Fruit fly (Drosophila melanogaster): ENCODE measurements around the gene shop.

The shop gene

dm6 chrX:18834399-18834798 is 14.0 kb downstream of the shop start (continued):
- TF ChIP-seq CG6791 (GFP tag; IDR thresholded peaks at IDR 0.05; ENCODE audit: partially characterized antibody) (no peak), Drgx (GFP tag; IDR thresholded peaks at IDR 0.05) (peak; percentile 49), Aef1 (GFP tag; IDR thresholded peaks at IDR 0.05) (no peak), CG3838 (GFP tag; optimal IDR thresholded peaks at IDR 0.05) (no peak), Dip2 (GFP tag; IDR thresholded peaks at IDR 0.05) (no peak), CG12299 (tag; optimal IDR thresholded peaks at IDR 0.05) (no peak), exex (tag; optimal IDR thresholded peaks at IDR 0.05) (no peak), bowl (GFP tag; IDR thresholded peaks at IDR 0.05) (no peak), CG14014 (GFP tag; IDR thresholded peaks at IDR 0.05) (0 out of 2 replicates have a peak, but pooled peaks have one; percentile 19), sna (GFP tag; IDR thresholded peaks at IDR 0.05; ENCODE audit: partially characterized antibody) (no peak), CG16863 (GFP tag; optimal IDR thresholded peaks at IDR 0.05) (no peak), phol (tag; optimal IDR thresholded peaks at IDR 0.05) (peak; percentile 17), sens (GFP tag) (peak; percentile 82), CG3065 (GFP tag; optimal IDR thresholded peaks at IDR 0.05) (no peak), CG15011 (GFP tag; optimal IDR thresholded peaks at IDR 0.05) (no peak), Chrac-16 (GFP tag; optimal IDR thresholded peaks at IDR 0.05) (no peak), CG3163 (GFP tag; optimal IDR thresholded peaks at IDR 0.05) (no peak), ind (GFP tag; optimal IDR thresholded peaks at IDR 0.05) (peak; percentile 36), croc (GFP tag; conservative IDR thresholded peaks at IDR 0.05) (no peak; the same call in 2 of the 3 replicates), eyg (GFP tag; optimal IDR thresholded peaks at IDR 0.05) (no peak), pnt (GFP tag; optimal IDR thresholded peaks at IDR 0.05) (no peak), caup (GFP tag; optimal IDR thresholded peaks at IDR 0.05; ENCODE audit: severe bottlenecking) (peak; percentile 29), cato (GFP tag; optimal IDR thresholded peaks at IDR 0.05; ENCODE audit: borderline replicate concordance) (no peak), ash1 (GFP tag; optimal IDR thresholded peaks at IDR 0.05) (no peak), ATbp (GFP tag; optimal IDR thresholded peaks at IDR 0.05) (no peak), Lpt (GFP tag; optimal IDR thresholded peaks at IDR 0.05) (no peak), CG3726 (GFP tag; IDR thresholded peaks at IDR 0.05) (no peak), odd (GFP tag; optimal IDR thresholded peaks at IDR 0.05) (no peak), ci (GFP tag; IDR thresholded peaks at IDR 0.05) (no peak), CG10321 (GFP tag; IDR thresholded peaks at IDR 0.05) (no peak), CG3407 (GFP tag; optimal IDR thresholded peaks at IDR 0.05) (no peak), br (optimal IDR thresholded peaks at IDR 0.05) (no peak), CG5953 (GFP tag; IDR thresholded peaks at IDR 0.05) (no peak), Fer1 (GFP tag; optimal IDR thresholded peaks at IDR 0.05) (peak; percentile 8), ftz-f1 (GFP tag; optimal IDR thresholded peaks at IDR 0.05) (no peak), CG8765 (GFP tag; IDR thresholded peaks at IDR 0.05) (no peak), prd (optimal IDR thresholded peaks at IDR 0.05) (no peak), prd (GFP tag; IDR thresholded peaks at IDR 0.05) (peak; percentile 77), bbx (GFP tag; IDR thresholded peaks at IDR 0.05; ENCODE audit: partially characterized antibody) (no peak), schlank (tag; optimal IDR thresholded peaks at IDR 0.05) (no peak), Sox102F (GFP tag; optimal IDR thresholded peaks at IDR 0.05) (peak; percentile 5), nmo (GFP tag; optimal IDR thresholded peaks at IDR 0.05) (peak; percentile 15), CG32772 (GFP tag; IDR thresholded peaks at IDR 0.05) (0 out of 2 replicates have a peak, but pooled peaks have one; percentile 23), Nf-YB (GFP tag; optimal IDR thresholded peaks at IDR 0.05) (no peak), Scr (GFP tag; IDR thresholded peaks at IDR 0.05; ENCODE audit: partially characterized antibody) (no peak), Hmr (GFP tag; optimal IDR thresholded peaks at IDR 0.05) (no peak), CG12942 (GFP tag; optimal IDR thresholded peaks at IDR 0.05) (no peak), CG1529 (GFP tag; optimal IDR thresholded peaks at IDR 0.05) (no peak), Abd-B (GFP tag; optimal IDR thresholded peaks at IDR 0.05) (no peak), CG16815 (GFP tag; optimal IDR thresholded peaks at IDR 0.05) (no peak), CG12744 (GFP tag; optimal IDR thresholded peaks at IDR 0.05) (no peak), CG7987 (GFP tag; optimal IDR thresholded peaks at IDR 0.05) (no peak)
